Worm (Caenorhabditis elegans): ENCODE results near the gene R148.4.

Gene R148.4

DNA sequence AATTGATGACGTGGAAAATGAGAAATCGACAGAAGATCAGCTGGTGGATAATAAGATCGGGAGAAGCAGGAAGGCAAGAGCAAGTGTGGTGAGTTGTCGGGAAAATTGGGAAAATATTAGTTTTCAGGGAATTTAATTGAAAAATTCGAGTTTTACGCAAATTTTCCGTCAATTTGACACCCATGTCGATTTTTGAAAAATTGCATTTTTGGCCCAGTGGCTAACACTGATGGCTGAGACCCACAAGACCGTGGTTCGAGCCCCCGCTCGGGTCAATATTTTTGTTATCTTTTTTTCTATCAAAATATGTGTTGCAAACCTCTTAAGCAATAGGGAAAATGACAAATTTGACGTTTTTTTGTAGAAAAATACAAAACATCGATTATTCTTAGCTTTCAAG, 17.2 kb downstream of the R148.4 start:
- TF ChIP-seq zip-8 (tag; optimal IDR thresholded peaks at IDR 0.05), result no peak
- TF ChIP-seq unc-62 (GFP tag; optimal IDR thresholded peaks at IDR 0.05), result no peak
- TF ChIP-seq lsy-2 (tag; optimal IDR thresholded peaks at IDR 0.05), result no peak
- no peak for TF ChIP-seq flh-1 (GFP tag; optimal IDR thresholded peaks at IDR 0.05)
- no peak for TF ChIP-seq nhr-2 (tag; optimal IDR thresholded peaks at IDR 0.05)
- no peak for TF ChIP-seq pha-4 (tag; optimal IDR thresholded peaks at IDR 0.05)
- no peak for TF ChIP-seq nhr-76 (tag; optimal IDR thresholded peaks at IDR 0.05)
- no peak for TF ChIP-seq cnd-1 (tag; optimal IDR thresholded peaks at IDR 0.05)
- no peak for TF ChIP-seq elt-3 (tag; optimal IDR thresholded peaks at IDR 0.05)
- no peak for TF ChIP-seq ceh-43 (GFP tag; optimal IDR thresholded peaks at IDR 0.05)
- TF ChIP-seq unc-120 (tag; optimal IDR thresholded peaks at IDR 0.05; ENCODE audit: poor library complexity, severe bottlenecking), result no peak
- TF ChIP-seq snpc-4 (tag; optimal IDR thresholded peaks at IDR 0.05), result no peak
- no peak for TF ChIP-seq ceh-83 (GFP tag; optimal IDR thresholded peaks at IDR 0.05)
- no peak for TF ChIP-seq ceh-39 (tag; optimal IDR thresholded peaks at IDR 0.05)
- TF ChIP-seq ham-2 (GFP tag; optimal IDR thresholded peaks at IDR 0.05), result no peak
- TF ChIP-seq M03D4.4 (tag; optimal IDR thresholded peaks at IDR 0.05), result no peak

DNA sequence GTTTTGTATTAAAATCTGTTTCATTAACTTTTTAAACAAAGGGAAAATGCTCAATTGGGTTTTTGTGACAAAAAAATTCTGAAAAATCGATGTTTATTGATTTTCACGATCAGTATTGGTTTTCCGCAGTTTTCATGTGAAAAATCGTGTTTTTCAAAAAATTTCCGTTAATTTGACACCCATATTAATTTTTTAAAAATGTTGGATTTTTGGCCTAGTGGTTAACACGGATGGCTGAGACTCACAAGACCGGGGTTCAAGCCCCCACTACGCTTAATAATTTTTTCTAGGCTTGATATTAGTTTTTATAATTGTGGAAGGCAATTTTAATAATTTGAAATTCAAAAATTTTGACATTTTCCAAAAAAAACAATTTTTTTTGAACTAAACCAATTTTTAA, 19.3 kb downstream of the R148.4 start:
- TF ChIP-seq lsy-2 (tag; optimal IDR thresholded peaks at IDR 0.05) (no peak), ceh-43 (GFP tag; optimal IDR thresholded peaks at IDR 0.05) (no peak), elt-1 (tag; optimal IDR thresholded peaks at IDR 0.05; ENCODE audit: borderline replicate concordance, insufficient read depth) (no peak), tbx-8 (GFP tag; optimal IDR thresholded peaks at IDR 0.05) (no peak), lin-13 (tag; optimal IDR thresholded peaks at IDR 0.05) (no peak), hlh-1 (tag; optimal IDR thresholded peaks at IDR 0.05) (no peak), nhr-237 (tag; optimal IDR thresholded peaks at IDR 0.05) (no peak), M03D4.4 (tag; optimal IDR thresholded peaks at IDR 0.05) (no peak), ztf-11 (tag; optimal IDR thresholded peaks at IDR 0.05) (no peak), elt-3 (tag; optimal IDR thresholded peaks at IDR 0.05) (no peak), unc-39 (tag; optimal IDR thresholded peaks at IDR 0.05) (no peak), ham-2 (GFP tag; optimal IDR thresholded peaks at IDR 0.05) (no peak), ceh-83 (GFP tag; optimal IDR thresholded peaks at IDR 0.05) (no peak), nhr-28 (tag; optimal IDR thresholded peaks at IDR 0.05) (no peak), mep-1 (tag; optimal IDR thresholded peaks at IDR 0.05) (no peak), sem-2 (GFP tag; optimal IDR thresholded peaks at IDR 0.05) (no peak), nhr-12 (tag; optimal IDR thresholded peaks at IDR 0.05) (no peak)

DNA sequence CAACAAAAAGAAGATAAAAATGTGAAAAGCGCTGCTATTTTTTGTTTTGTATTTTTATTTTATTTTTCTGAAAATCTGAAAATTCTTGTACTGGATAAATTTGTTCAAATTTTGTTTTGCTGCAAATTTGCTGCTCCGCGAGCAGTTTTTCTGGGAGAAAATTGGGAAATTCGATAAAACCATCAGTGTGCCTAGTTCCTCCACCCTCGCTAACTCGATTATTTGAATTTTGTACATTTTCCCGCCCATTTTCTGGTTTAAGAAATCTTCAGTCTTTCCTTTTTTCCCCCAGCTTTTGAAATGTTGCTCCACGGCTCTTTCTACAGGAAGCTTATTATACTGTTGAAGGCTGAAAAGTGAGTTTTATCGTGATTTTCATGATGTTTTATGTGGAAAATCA, 19.8 kb downstream of the R148.4 start, which contains the start of gene R148.8:
Gene R148.8, plus strand, starts transcription at position 301 of the 400 bp plus-strand sequence.
- no peak for TF ChIP-seq nhr-237 (tag; optimal IDR thresholded peaks at IDR 0.05)
- TF ChIP-seq ztf-11 (tag; optimal IDR thresholded peaks at IDR 0.05), result no peak
- TF ChIP-seq lin-32 (GFP tag; optimal IDR thresholded peaks at IDR 0.05), result no peak
- TF ChIP-seq unc-120 (tag; optimal IDR thresholded peaks at IDR 0.05; ENCODE audit: poor library complexity, severe bottlenecking), result no peak
- no peak for TF ChIP-seq nhr-2 (tag; optimal IDR thresholded peaks at IDR 0.05)
- no peak for TF ChIP-seq sem-2 (GFP tag; optimal IDR thresholded peaks at IDR 0.05)
- TF ChIP-seq pha-4 (tag; optimal IDR thresholded peaks at IDR 0.05), result no peak

DNA sequence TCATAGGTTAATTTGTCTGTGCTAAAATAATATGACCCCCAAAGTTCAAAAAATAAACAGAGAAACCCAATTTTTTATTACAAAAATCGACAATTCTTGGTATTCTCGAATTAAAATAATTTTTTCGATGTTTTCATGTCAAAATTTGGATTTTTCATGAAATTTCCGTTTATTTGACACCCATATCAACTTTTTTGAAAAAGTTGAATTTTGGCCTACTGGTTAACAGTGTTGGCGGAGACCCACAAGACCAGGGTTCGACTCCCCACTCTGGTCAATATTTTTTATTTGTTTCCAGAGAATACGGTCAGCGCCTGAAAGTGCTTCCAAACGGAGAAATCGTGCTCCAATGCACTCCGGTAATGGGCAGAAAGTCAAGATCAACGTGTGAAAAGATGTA, 20.3 kb downstream of the R148.4 start:
- TF ChIP-seq nhr-2 (tag; optimal IDR thresholded peaks at IDR 0.05) (no peak), ces-1 (GFP tag; optimal IDR thresholded peaks at IDR 0.05) (no peak), drap-1 (GFP tag; optimal IDR thresholded peaks at IDR 0.05) (no peak), mls-2 (tag; optimal IDR thresholded peaks at IDR 0.05) (no peak), ham-2 (GFP tag; optimal IDR thresholded peaks at IDR 0.05) (no peak), lin-13 (tag; optimal IDR thresholded peaks at IDR 0.05) (no peak), sptf-1 (tag; optimal IDR thresholded peaks at IDR 0.05) (no peak), mep-1 (tag; optimal IDR thresholded peaks at IDR 0.05) (no peak), cnd-1 (tag; optimal IDR thresholded peaks at IDR 0.05) (no peak), zip-8 (tag; optimal IDR thresholded peaks at IDR 0.05) (no peak), ztf-11 (tag; optimal IDR thresholded peaks at IDR 0.05) (no peak), lsy-2 (tag; optimal IDR thresholded peaks at IDR 0.05) (no peak), hlh-1 (tag; optimal IDR thresholded peaks at IDR 0.05) (no peak)

DNA sequence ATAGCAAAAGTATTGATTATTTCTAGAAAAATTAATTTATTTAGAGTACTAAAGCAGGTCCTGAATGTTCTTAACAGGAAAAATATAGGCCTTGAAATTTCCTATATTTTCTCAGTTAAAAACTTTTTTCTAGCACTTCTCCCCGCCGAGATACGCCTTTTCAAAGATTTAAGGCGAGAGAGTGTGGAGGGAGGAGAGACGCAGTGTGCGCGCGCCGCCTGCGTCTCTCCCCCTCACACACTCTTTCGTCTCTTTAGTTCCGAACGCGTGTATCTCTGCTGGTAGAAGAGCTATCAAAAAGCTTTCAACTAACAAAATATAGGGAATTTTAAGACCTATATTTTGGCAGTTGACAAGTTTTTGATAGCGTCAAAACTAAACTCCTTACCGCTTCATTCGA, 26.5 kb downstream of the R148.4 start:
- TF ChIP-seq ztf-11 (tag; optimal IDR thresholded peaks at IDR 0.05), result no peak
- TF ChIP-seq mep-1 (tag; optimal IDR thresholded peaks at IDR 0.05), result no peak
- TF ChIP-seq lin-32 (GFP tag; optimal IDR thresholded peaks at IDR 0.05), result no peak
- no peak for TF ChIP-seq nhr-12 (tag; optimal IDR thresholded peaks at IDR 0.05)
- TF ChIP-seq unc-39 (tag; optimal IDR thresholded peaks at IDR 0.05), result no peak
- no peak for TF ChIP-seq ham-2 (GFP tag; optimal IDR thresholded peaks at IDR 0.05)
- no peak for TF ChIP-seq blmp-1 (tag; optimal IDR thresholded peaks at IDR 0.05)
- TF ChIP-seq drap-1 (GFP tag; optimal IDR thresholded peaks at IDR 0.05), result no peak
- no peak for TF ChIP-seq nhr-2 (tag; optimal IDR thresholded peaks at IDR 0.05)
- TF ChIP-seq ces-1 (GFP tag; optimal IDR thresholded peaks at IDR 0.05), result no peak
- no peak for TF ChIP-seq ceh-43 (GFP tag; optimal IDR thresholded peaks at IDR 0.05)
- no peak for TF ChIP-seq hlh-1 (tag; optimal IDR thresholded peaks at IDR 0.05)

Measured in whole organism, mixed stage, embryonic.